Fruit fly (Drosophila melanogaster) whole organism, embryonic: ENCODE measurements around the gene CG31459.
A peak's percentile ranks its signal among the peaks of the same experiment; 100 is the strongest.

ENCODE experiments used
- Adf1 ChIP-seq: fragments of 200-800 bp; sonication (Bioruptor generic); IDR thresholded peaks from 2 replicates; pipeline ENCODE4 v1.3.6; 2022; ENCODE audit warnings: missing biosample characterization, missing genetic modification characterization
- CG10267 ChIP-seq: fragments of 200-800 bp; sonication (Bioruptor generic); optimal IDR thresholded peaks from 2 replicates; lab custom pipeline; 2018; ENCODE audit warnings: missing biosample characterization, mild to moderate bottlenecking, missing genetic modification characterization, moderate library complexity
- CG1233 ChIP-seq: fragments of 200-800 bp; sonication (Bioruptor generic); optimal IDR thresholded peaks from 4 replicates; lab custom pipeline; 2018; ENCODE audit warnings: missing biosample characterization, mild to moderate bottlenecking, missing genetic modification characterization
- CG12659 ChIP-seq: fragments of 200-800 bp; sonication (Bioruptor generic); optimal IDR thresholded peaks from 3 replicates; lab custom pipeline; 2017; ENCODE audit warnings: mild to moderate bottlenecking, missing biosample characterization, missing genetic modification reagents, missing genetic modification characterization
- CG14441 ChIP-seq: fragments of 200-800 bp; sonication (Bioruptor generic); IDR thresholded peaks from 2 replicates; pipeline ENCODE4 v1.3.6; 2022; ENCODE audit warnings: missing biosample characterization, missing genetic modification characterization
- CG14710 ChIP-seq: fragments of 200-800 bp; sonication (Bioruptor generic); optimal IDR thresholded peaks from 3 replicates; lab custom pipeline; 2019; ENCODE audit warnings: missing biosample characterization, mild to moderate bottlenecking, missing genetic modification characterization, moderate library complexity
- CG1647 ChIP-seq: fragments of 200-800 bp; sonication (Bioruptor generic); optimal IDR thresholded peaks from 3 replicates; lab custom pipeline; 2016; ENCODE audit warnings: missing biosample characterization, missing genetic modification characterization
- CG16813 ChIP-seq: fragments of 200-800 bp; sonication (Bioruptor generic); IDR thresholded peaks from 3 replicates; pipeline ENCODE4 v1.3.6; 2022; ENCODE audit warnings: missing biosample characterization, missing genetic modification characterization; ENCODE audit not compliant: partially characterized antibody
- CG17186 ChIP-seq: fragments of 200-800 bp; sonication (Bioruptor generic); optimal IDR thresholded peaks from 3 replicates; lab custom pipeline; 2017; ENCODE audit warnings: missing biosample characterization, missing genetic modification reagents, missing genetic modification characterization
- CG17361 ChIP-seq: fragments of 200-800 bp; sonication (Bioruptor generic); IDR thresholded peaks from 3 replicates; pipeline ENCODE4 v1.3.6; 2022; ENCODE audit warnings: missing biosample characterization, missing genetic modification characterization
- CG34422 ChIP-seq: fragments of 200-800 bp; sonication (Bioruptor generic); IDR thresholded peaks from 3 replicates; pipeline ENCODE4 v1.3.6; 2022; ENCODE audit warnings: missing biosample characterization, missing genetic modification characterization
- CG5953 ChIP-seq: fragments of 200-800 bp; sonication (Bioruptor generic); IDR thresholded peaks from 2 replicates; pipeline ENCODE4 v1.3.6; 2022; ENCODE audit warnings: missing biosample characterization, missing genetic modification characterization
- CG6254 ChIP-seq: fragments of 200-800 bp; sonication (Bioruptor generic); optimal IDR thresholded peaks from 3 replicates; lab custom pipeline; 2017; ENCODE audit warnings: mild to moderate bottlenecking, missing biosample characterization, missing genetic modification reagents, missing genetic modification characterization
- CG7745 ChIP-seq: fragments of 200-800 bp; sonication (Bioruptor generic); optimal IDR thresholded peaks from 2 replicates; lab custom pipeline; 2018; ENCODE audit warnings: missing biosample characterization, mild to moderate bottlenecking, missing genetic modification characterization, moderate library complexity
- CG7987 ChIP-seq: fragments of 200-800 bp; sonication (Bioruptor generic); optimal IDR thresholded peaks from 2 replicates; lab custom pipeline; 2018; ENCODE audit warnings: missing biosample characterization, mild to moderate bottlenecking, missing genetic modification characterization, moderate library complexity
- CG8478 ChIP-seq: fragments of >200 bp; optimal IDR thresholded peaks from 2 replicates; lab custom pipeline; 2018
- CG8924 ChIP-seq: fragments of 200-800 bp; optimal IDR thresholded peaks from 3 replicates; lab custom pipeline; 2019; ENCODE audit warnings: missing biosample characterization, mild to moderate bottlenecking, missing genetic modification characterization, moderate library complexity
- CG9797 ChIP-seq: fragments of 200-800 bp; sonication (Bioruptor generic); optimal IDR thresholded peaks from 3 replicates; lab custom pipeline; 2018; ENCODE audit warnings: missing biosample characterization, mild to moderate bottlenecking, missing genetic modification characterization
- D19B ChIP-seq: fragments of 200-800 bp; sonication (Bioruptor generic); optimal IDR thresholded peaks from 2 replicates; lab custom pipeline; 2017; ENCODE audit warnings: missing biosample characterization, mild to moderate bottlenecking, missing genetic modification characterization
- Dref ChIP-seq: fragments of 200-800 bp; sonication (Bioruptor generic); IDR thresholded peaks from 2 replicates; pipeline ENCODE4 v1.3.6; 2022; ENCODE audit warnings: missing biosample characterization, missing genetic modification characterization
- E2f2 ChIP-seq: fragments of 200-800 bp; sonication (Bioruptor generic); IDR thresholded peaks from 2 replicates; pipeline ENCODE4 v1.3.6; 2022; ENCODE audit warnings: missing biosample characterization, missing genetic modification characterization
- Ets97D ChIP-seq: fragments of 200-800 bp; sonication (Bioruptor generic); optimal IDR thresholded peaks from 3 replicates; lab custom pipeline; 2016; ENCODE audit warnings: missing biosample characterization, missing genetic modification characterization
- Hand ChIP-seq: fragments of 200-800 bp; sonication (Bioruptor generic); optimal IDR thresholded peaks from 2 replicates; lab custom pipeline; 2017; ENCODE audit warnings: mild to moderate bottlenecking, missing biosample characterization, missing genetic modification reagents, missing genetic modification characterization
- MBD-R2 ChIP-seq: fragments of 200-800 bp; sonication (Bioruptor generic); IDR thresholded peaks from 2 replicates; pipeline ENCODE4 v1.3.6; 2022; ENCODE audit warnings: missing biosample characterization, missing genetic modification characterization
- MESR4 ChIP-seq: fragments of 200-800 bp; sonication (Bioruptor generic); optimal IDR thresholded peaks from 2 replicates; lab custom pipeline; 2018; ENCODE audit warnings: missing biosample characterization, mild to moderate bottlenecking, missing genetic modification characterization, moderate library complexity
- Med ChIP-seq: fragments of 200-800 bp; sonication (Bioruptor generic); peaks from one replicate; lab custom pipeline; 2016; ENCODE audit warnings: missing biosample characterization, missing genetic modification characterization, mild to moderate bottlenecking, inconsistent platforms, moderate library complexity
- NC2α ChIP-seq: fragments of 200-800 bp; sonication (Bioruptor generic); optimal IDR thresholded peaks from 2 replicates; lab custom pipeline; 2016; ENCODE audit warnings: missing biosample characterization, missing genetic modification characterization
- NfI ChIP-seq: fragments of 200-800 bp; sonication (Bioruptor generic); optimal IDR thresholded peaks from 3 replicates; lab custom pipeline; 2018; ENCODE audit warnings: missing biosample characterization, mild to moderate bottlenecking, missing genetic modification characterization, moderate library complexity
- PHDP ChIP-seq: fragments of 200-800 bp; sonication (Bioruptor generic); optimal IDR thresholded peaks from 3 replicates; lab custom pipeline; 2018; ENCODE audit warnings: missing biosample characterization, mild to moderate bottlenecking, missing genetic modification characterization, moderate library complexity
- Pdp1 ChIP-seq, 2 experiments: fragments of 200-800 bp; sonication (Bioruptor generic); optimal IDR thresholded peaks; 3 replicates each; lab custom pipeline; 2016; ENCODE audit warnings: missing biosample characterization in 2 of 2, missing genetic modification characterization in 2 of 2, mild to moderate bottlenecking in 1 of 2, moderate library complexity in 1 of 2
- Spps ChIP-seq: fragments of 200-800 bp; sonication (Bioruptor generic); optimal IDR thresholded peaks from 2 replicates; lab custom pipeline; 2018; ENCODE audit warnings: missing biosample characterization, mild to moderate bottlenecking, missing genetic modification characterization
- Sry-δ ChIP-seq: fragments of 200-800 bp; sonication (Bioruptor generic); optimal IDR thresholded peaks from 2 replicates; lab custom pipeline; 2016; ENCODE audit warnings: missing biosample characterization, missing genetic modification characterization
- bigmax ChIP-seq: fragments of 200-800 bp; sonication (Bioruptor generic); optimal IDR thresholded peaks from 2 replicates; lab custom pipeline; 2018; ENCODE audit warnings: missing biosample characterization, mild to moderate bottlenecking, missing genetic modification characterization
- bowl ChIP-seq: fragments of 200-800 bp; sonication (Bioruptor generic); IDR thresholded peaks from 2 replicates; pipeline ENCODE4 v1.3.6; 2022; ENCODE audit warnings: missing biosample characterization, missing genetic modification characterization
- chinmo ChIP-seq: fragments of 200-800 bp; sonication (Bioruptor generic); IDR thresholded peaks from 4 replicates; pipeline ENCODE4 v1.3.6; 2022; ENCODE audit warnings: missing biosample characterization, missing genetic modification characterization; ENCODE audit not compliant: partially characterized antibody
- dm ChIP-seq: fragments of 200-800 bp; sonication (Bioruptor generic); optimal IDR thresholded peaks from 3 replicates; lab custom pipeline; 2016; ENCODE audit warnings: missing biosample characterization, missing genetic modification characterization
- fu2 ChIP-seq: fragments of 200-800 bp; sonication (Bioruptor generic); optimal IDR thresholded peaks from 2 replicates; lab custom pipeline; 2016; ENCODE audit warnings: missing biosample characterization, missing genetic modification characterization
- lbe ChIP-seq: fragments of 200-800 bp; sonication (Bioruptor generic); optimal IDR thresholded peaks from 2 replicates; lab custom pipeline; 2016; ENCODE audit warnings: missing biosample characterization, mild to moderate bottlenecking, missing genetic modification characterization
- lov ChIP-seq, 2 experiments: fragments of 200-800 bp in 1 of 2; fragments of >200 bp in 1 of 2; sonication (Bioruptor generic) in 1 of 2; IDR thresholded peaks in 1 of 2; optimal IDR thresholded peaks in 1 of 2; 2 replicates in 1 of 2; 3 replicates in 1 of 2; pipeline versions ENCODE4 v1.3.6 to Lab custom; 2017 to 2022; ENCODE audit warnings: missing biosample characterization in 1 of 2, missing genetic modification characterization in 1 of 2
- otp ChIP-seq: fragments of 200-800 bp; sonication (Bioruptor generic); IDR thresholded peaks from 3 replicates; pipeline ENCODE4, ENCODE4 v1.3.6; 2022; ENCODE audit warnings: missing biosample characterization, missing genetic modification characterization
- pzg ChIP-seq: fragments of 200-800 bp; sonication (Bioruptor generic); optimal IDR thresholded peaks from 3 replicates; lab custom pipeline; 2018; ENCODE audit warnings: missing biosample characterization, mild to moderate bottlenecking, missing genetic modification characterization, moderate library complexity
- sens ChIP-seq: fragments of 200-800 bp; sonication (Bioruptor generic); peaks from one replicate; lab custom pipeline; 2016; ENCODE audit warnings: missing biosample characterization, missing genetic modification characterization
- sisA ChIP-seq: fragments of 200-800 bp; sonication (Bioruptor generic); IDR thresholded peaks from 2 replicates; pipeline ENCODE4 v1.3.6; 2022; ENCODE audit warnings: missing biosample characterization, missing genetic modification characterization
- sr ChIP-seq: fragments of 200-800 bp; sonication (Bioruptor generic); IDR thresholded peaks from 3 replicates; pipeline ENCODE4 v1.3.6; 2022; ENCODE audit warnings: missing biosample characterization, missing genetic modification characterization
- stc ChIP-seq: fragments of 200-800 bp; sonication (Bioruptor generic); IDR thresholded peaks from 2 replicates; pipeline ENCODE4 v1.3.6; 2022; ENCODE audit warnings: missing biosample characterization, missing genetic modification characterization
- tin ChIP-seq: fragments of 200-800 bp; sonication (Bioruptor generic); optimal IDR thresholded peaks from 3 replicates; lab custom pipeline; 2016; ENCODE audit warnings: missing biosample characterization, missing genetic modification characterization
- trem ChIP-seq: fragments of 200-800 bp; optimal IDR thresholded peaks from 3 replicates; lab custom pipeline; 2019; ENCODE audit warnings: missing biosample characterization, mild to moderate bottlenecking, missing genetic modification characterization, moderate library complexity
- vnd ChIP-seq: fragments of 200-800 bp; sonication (Bioruptor generic); IDR thresholded peaks from 3 replicates; pipeline ENCODE4 v1.3.6; 2022; ENCODE audit warnings: missing biosample characterization, missing genetic modification characterization; ENCODE audit not compliant: partially characterized antibody
- zf30C ChIP-seq: fragments of 200-800 bp; sonication (Bioruptor generic); optimal IDR thresholded peaks from 3 replicates; lab custom pipeline; 2018; ENCODE audit warnings: missing biosample characterization, mild to moderate bottlenecking, missing genetic modification characterization

Gene CG31459

dm6 chr3R:19879470-19880052, 38.9 kb downstream of the CG31459 start, which contains the start of gene Ask1 (continued):
- TF ChIP-seq NfI (GFP tag; lab: Kevin White, UChicago) (no peak), CG9797 (GFP tag; lab: Kevin White, UChicago) (peak; percentile 81), CG12659 (peak; percentile 18), sisA (GFP tag; lab: Robert Waterston, UW) (no peak), CG34422 (GFP tag; lab: Robert Waterston, UW) (0 out of 3 replicates have a peak, but pooled peaks have one; percentile 24), CG14710 (tag; lab: Kevin White, UChicago) (peak; percentile 13), CG10267 (tag; lab: Kevin White, UChicago) (peak; percentile 20), Adf1 (no peak), CG17186 (peak; percentile 47), Pdp1 (GFP tag; optimal IDR thresholded peaks at IDR 0.05; lab: Kevin White, UChicago) (peak in 1 of 2 experiments; percentile 48), CG5953 (GFP tag; lab: Robert Waterston, UW) (no peak), otp (GFP tag; lab: Robert Waterston, UW) (peak; percentile 19; the same call in 1 of the 3 replicates), dm (peak; percentile 0), CG16813 (GFP tag; lab: Robert Waterston, UW) (peak; percentile 22; the same call in 1 of the 3 replicates), sens (GFP tag; lab: Kevin White, UChicago) (peak; percentile 4), MBD-R2 (GFP tag; lab: Robert Waterston, UW) (peak; percentile 59), pzg (GFP tag; lab: Kevin White, UChicago) (peak; percentile 65), Med (GFP tag; lab: Kevin White, UChicago) (peak; percentile 70), trem (tag; lab: Kevin White, UChicago) (peak; percentile 22), Spps (tag; lab: Kevin White, UChicago) (no peak), MESR4 (GFP tag; lab: Kevin White, UChicago) (peak; percentile 86), tin (GFP tag; lab: Kevin White, UChicago) (no peak), lbe (GFP tag; lab: Kevin White, UChicago) (peak; percentile 53), CG7745 (peak; percentile 3)

dm6 chr3R:19880431-19880939, 39.8 kb downstream of the CG31459 start:
- TF ChIP-seq PHDP (tag; lab: Kevin White, UChicago) (peak; percentile 59), bowl (no peak), NC2α (GFP tag; lab: Kevin White, UChicago) (no peak), CG7987 (GFP tag; lab: Kevin White, UChicago) (no peak), CG1233 (peak; percentile 48), vnd (GFP tag; lab: Robert Waterston, UW) (no peak), Hand (GFP tag; lab: Kevin White, UChicago) (peak; percentile 73), CG8924 (tag; lab: Kevin White, UChicago) (peak; percentile 64), CG14441 (GFP tag; lab: Robert Waterston, UW) (peak; percentile 31; the same call in 1 of the 2 replicates), D19B (GFP tag; lab: Kevin White, UChicago) (no peak), CG1647 (GFP tag; lab: Kevin White, UChicago) (no peak), lov (optimal IDR thresholded peaks at IDR 0.05; lab: Kevin White, UChicago) (no peak), lov (GFP tag; IDR thresholded peaks at IDR 0.05; lab: Robert Waterston, UW) (0 out of 3 replicates have a peak, but pooled peaks have one; percentile 55), Ets97D (GFP tag; lab: Kevin White, UChicago) (peak; percentile 91), chinmo (peak; percentile 90), E2f2 (0 out of 2 replicates have a peak, but pooled peaks have one; percentile 21), CG17361 (GFP tag; lab: Robert Waterston, UW) (peak; percentile 63), fu2 (GFP tag; lab: Kevin White, UChicago) (peak; percentile 35), CG8478 (lab: Kevin White, UChicago) (no peak), CG6254 (peak; percentile 8), Sry-δ (no peak), zf30C (GFP tag; lab: Kevin White, UChicago) (no peak), sr (peak; percentile 99), bigmax (GFP tag; lab: Kevin White, UChicago) (no peak), stc (no peak), Dref (GFP tag; lab: Robert Waterston, UW) (no peak)
